Fruit fly (Drosophila melanogaster) whole organism, embryonic: ENCODE measurements around the gene wam.
A peak's percentile ranks its signal among the peaks of the same experiment; 100 is the strongest.

Experiments used
- Asciz ChIP-seq: fragments of 200-800 bp; sonication (Bioruptor generic); optimal IDR thresholded peaks from 2 replicates; lab custom pipeline; 2017; ENCODE audit warnings: missing biosample characterization, mild to moderate bottlenecking, missing genetic modification characterization, missing genetic modification reagents
- Atf-2 ChIP-seq: fragments of 200-800 bp; sonication (Bioruptor generic); optimal IDR thresholded peaks from 2 replicates; lab custom pipeline; 2016; ENCODE audit warnings: missing biosample characterization, missing genetic modification characterization
- CG10274 ChIP-seq: fragments of 200-800 bp; sonication (Bioruptor generic); optimal IDR thresholded peaks from 3 replicates; lab custom pipeline; 2017; ENCODE audit warnings: missing biosample characterization, mild to moderate bottlenecking, missing genetic modification characterization
- CG11456 ChIP-seq: fragments of 200-800 bp; sonication (Bioruptor generic); IDR thresholded peaks from 3 replicates; pipeline ENCODE4 v1.3.6; 2022; ENCODE audit warnings: missing biosample characterization, missing genetic modification characterization
- CG12071 ChIP-seq: fragments of 200-800 bp; sonication (Bioruptor generic); optimal IDR thresholded peaks from 3 replicates; lab custom pipeline; 2018; ENCODE audit warnings: missing biosample characterization, mild to moderate bottlenecking, missing genetic modification characterization
- CG13424 ChIP-seq: fragments of 200-800 bp; sonication (Bioruptor generic); optimal IDR thresholded peaks from 2 replicates; lab custom pipeline; 2019; ENCODE audit warnings: missing biosample characterization, mild to moderate bottlenecking, missing genetic modification characterization, moderate library complexity
- CG14965 ChIP-seq: fragments of 200-800 bp; sonication (Bioruptor generic); optimal IDR thresholded peaks from 2 replicates; lab custom pipeline; 2016; ENCODE audit warnings: missing biosample characterization, missing genetic modification characterization, borderline replicate concordance
- CG17568 ChIP-seq: fragments of 200-800 bp; sonication (Bioruptor generic); optimal IDR thresholded peaks from 2 replicates; lab custom pipeline; 2018; ENCODE audit warnings: missing biosample characterization, mild to moderate bottlenecking, missing genetic modification characterization, moderate library complexity
- CG1792 ChIP-seq: fragments of 200-800 bp; sonication (Bioruptor generic); optimal IDR thresholded peaks from 2 replicates; lab custom pipeline; 2016; ENCODE audit warnings: missing biosample characterization, missing genetic modification characterization
- CG2120 ChIP-seq: fragments of 200-800 bp; sonication (Bioruptor generic); optimal IDR thresholded peaks from 3 replicates; lab custom pipeline; 2016; ENCODE audit warnings: missing biosample characterization, missing genetic modification characterization
- CG3407 ChIP-seq: fragments of 200-800 bp; sonication (Bioruptor generic); optimal IDR thresholded peaks from 2 replicates; lab custom pipeline; 2018; ENCODE audit warnings: missing biosample characterization, mild to moderate bottlenecking, missing genetic modification characterization
- CG4424 ChIP-seq: fragments of 200-800 bp; sonication (Bioruptor generic); optimal IDR thresholded peaks from 3 replicates; lab custom pipeline; 2016; ENCODE audit warnings: missing biosample characterization, missing genetic modification characterization
- CG4820 ChIP-seq: fragments of 200-800 bp; sonication (Bioruptor generic); optimal IDR thresholded peaks from 3 replicates; lab custom pipeline; 2016; ENCODE audit warnings: missing biosample characterization, missing genetic modification characterization
- CG6254 ChIP-seq: fragments of 200-800 bp; sonication (Bioruptor generic); optimal IDR thresholded peaks from 3 replicates; lab custom pipeline; 2017; ENCODE audit warnings: mild to moderate bottlenecking, missing biosample characterization, missing genetic modification reagents, missing genetic modification characterization
- CG6765 ChIP-seq: fragments of 200-800 bp; sonication (Bioruptor generic); optimal IDR thresholded peaks from 3 replicates; lab custom pipeline; 2017; ENCODE audit warnings: missing biosample characterization, mild to moderate bottlenecking, missing genetic modification characterization
- CG6854 ChIP-seq: fragments of 200-800 bp; sonication (Bioruptor generic); optimal IDR thresholded peaks from 3 replicates; lab custom pipeline; 2017; ENCODE audit warnings: missing biosample characterization, mild to moderate bottlenecking, missing genetic modification characterization
- CG7556 ChIP-seq: fragments of 200-800 bp; sonication (Bioruptor generic); optimal IDR thresholded peaks from 2 replicates; lab custom pipeline; 2017; ENCODE audit warnings: missing biosample characterization, mild to moderate bottlenecking, missing genetic modification characterization
- CG7987 ChIP-seq: fragments of 200-800 bp; sonication (Bioruptor generic); optimal IDR thresholded peaks from 2 replicates; lab custom pipeline; 2018; ENCODE audit warnings: missing biosample characterization, mild to moderate bottlenecking, missing genetic modification characterization, moderate library complexity
- CkIIα-i1 ChIP-seq: fragments of 200-800 bp; sonication (Bioruptor generic); IDR thresholded peaks from 2 replicates; pipeline ENCODE4 v1.3.6; 2022; ENCODE audit warnings: missing biosample characterization, missing genetic modification characterization
- D19B ChIP-seq: fragments of 200-800 bp; sonication (Bioruptor generic); optimal IDR thresholded peaks from 2 replicates; lab custom pipeline; 2017; ENCODE audit warnings: missing biosample characterization, mild to moderate bottlenecking, missing genetic modification characterization
- Drgx ChIP-seq: fragments of 200-800 bp; sonication (Bioruptor generic); IDR thresholded peaks from 2 replicates; pipeline ENCODE4 v1.3.6; 2022; ENCODE audit warnings: missing biosample characterization, missing genetic modification characterization
- ERR ChIP-seq: fragments of 200-800 bp; sonication (Bioruptor generic); optimal IDR thresholded peaks from 2 replicates; lab custom pipeline; 2016; ENCODE audit warnings: missing biosample characterization, missing genetic modification characterization
- HmgZ ChIP-seq: fragments of 200-800 bp; sonication (Bioruptor generic); optimal IDR thresholded peaks from 2 replicates; lab custom pipeline; 2018; ENCODE audit warnings: missing biosample characterization, mild to moderate bottlenecking, missing genetic modification characterization
- Nf-YB ChIP-seq: fragments of 200-800 bp; sonication (Bioruptor generic); optimal IDR thresholded peaks from 3 replicates; lab custom pipeline; 2019; ENCODE audit warnings: missing biosample characterization, mild to moderate bottlenecking, missing genetic modification characterization, moderate library complexity
- Oaz ChIP-seq: fragments of 200-800 bp; sonication (Bioruptor generic); IDR thresholded peaks from 2 replicates; pipeline ENCODE4 v1.3.6; 2022; ENCODE audit warnings: missing biosample characterization, missing genetic modification characterization
- Ptx1 ChIP-seq: fragments of 200-800 bp; sonication (Bioruptor generic); IDR thresholded peaks from 2 replicates; pipeline ENCODE4 v1.3.6; 2022; ENCODE audit warnings: missing biosample characterization, missing genetic modification characterization
- Rfx ChIP-seq: fragments of 200-800 bp; sonication (Bioruptor generic); IDR thresholded peaks from 2 replicates; pipeline ENCODE4 v1.3.6; 2022; ENCODE audit warnings: missing biosample characterization, missing genetic modification characterization
- Usf ChIP-seq: fragments of 200-800 bp; sonication (Bioruptor generic); optimal IDR thresholded peaks from 2 replicates; lab custom pipeline; 2017; ENCODE audit warnings: missing genotype, missing biosample characterization, missing genetic modification characterization
- aop ChIP-seq: fragments of 200-800 bp; sonication (Bioruptor generic); IDR thresholded peaks from 2 replicates; pipeline ENCODE4 v1.3.6; 2022; ENCODE audit warnings: missing biosample characterization, missing genetic modification characterization
- ato ChIP-seq: fragments of 200-800 bp; sonication (Bioruptor generic); IDR thresholded peaks from 2 replicates; pipeline ENCODE4 v1.3.6; 2022; ENCODE audit warnings: missing biosample characterization, missing genetic modification characterization; ENCODE audit not compliant: partially characterized antibody
- bowl ChIP-seq: fragments of 200-800 bp; sonication (Bioruptor generic); IDR thresholded peaks from 2 replicates; pipeline ENCODE4 v1.3.6; 2022; ENCODE audit warnings: missing biosample characterization, missing genetic modification characterization
- bsh ChIP-seq, 2 experiments: fragments of 200-800 bp; sonication (Bioruptor generic); optimal IDR thresholded peaks; 2 replicates each; lab custom pipeline; 2017 to 2018; ENCODE audit warnings: mild to moderate bottlenecking in 2 of 2, missing biosample characterization in 2 of 2, missing genetic modification characterization in 2 of 2, moderate library complexity in 1 of 2
- crc ChIP-seq: fragments of 200-800 bp; sonication (Bioruptor generic); optimal IDR thresholded peaks from 2 replicates; lab custom pipeline; 2016; ENCODE audit warnings: missing biosample characterization, missing genetic modification characterization
- dan ChIP-seq: fragments of 200-800 bp; sonication (Bioruptor generic); IDR thresholded peaks from 2 replicates; pipeline ENCODE4 v1.3.6; 2022; ENCODE audit warnings: missing biosample characterization, missing genetic modification characterization
- gro ChIP-seq: fragments of 200-800 bp; sonication (Bioruptor generic); optimal IDR thresholded peaks from 2 replicates; lab custom pipeline; 2016; ENCODE audit warnings: missing biosample characterization, missing genetic modification characterization
- ham ChIP-seq: fragments of 200-800 bp; sonication (Bioruptor generic); IDR thresholded peaks from 2 replicates; pipeline ENCODE4 v1.3.6; 2022; ENCODE audit warnings: missing biosample characterization, missing genetic modification characterization
- hbn ChIP-seq: fragments of 200-800 bp; sonication (Bioruptor generic); IDR thresholded peaks from 2 replicates; pipeline ENCODE4 v1.3.6; 2022; ENCODE audit warnings: missing biosample characterization, missing genetic modification characterization; ENCODE audit not compliant: partially characterized antibody
- her ChIP-seq: fragments of 200-800 bp; sonication (Bioruptor generic); optimal IDR thresholded peaks from 2 replicates; lab custom pipeline; 2016; ENCODE audit warnings: missing biosample characterization, missing genetic modification characterization
- jigr1 ChIP-seq: fragments of 200-800 bp; sonication (Bioruptor generic); IDR thresholded peaks from 3 replicates; pipeline ENCODE4 v1.3.6; 2022; ENCODE audit warnings: missing biosample characterization, missing genetic modification characterization
- lola ChIP-seq, 3 experiments: fragments of >200 bp in 2 of 3; fragments of 200-800 bp in 1 of 3; sonication (Bioruptor generic) in 1 of 3; optimal IDR thresholded peaks; 2 replicates each; lab custom pipeline; 2017 to 2019; ENCODE audit warnings: missing biosample characterization in 3 of 3, missing genetic modification characterization in 3 of 3, mild to moderate bottlenecking in 1 of 3, moderate library complexity in 1 of 3
- pita ChIP-seq: fragments of 200-800 bp; sonication (Bioruptor generic); optimal IDR thresholded peaks from 2 replicates; lab custom pipeline; 2017; ENCODE audit warnings: missing biosample characterization, mild to moderate bottlenecking, missing genetic modification characterization
- pros ChIP-seq: fragments of 200-800 bp; sonication (Bioruptor generic); optimal IDR thresholded peaks from 3 replicates; lab custom pipeline; 2019; ENCODE audit warnings: missing biosample characterization, mild to moderate bottlenecking, missing genetic modification characterization, moderate library complexity
- pum ChIP-seq: fragments of 200-800 bp; sonication (Bioruptor generic); optimal IDR thresholded peaks from 2 replicates; lab custom pipeline; 2016; ENCODE audit warnings: missing biosample characterization, missing genetic modification characterization
- repo ChIP-seq: fragments of 200-800 bp; sonication (Bioruptor generic); optimal IDR thresholded peaks from 2 replicates; lab custom pipeline; 2016; ENCODE audit warnings: missing biosample characterization, missing genetic modification characterization
- run ChIP-seq: fragments of 200-800 bp; sonication (Bioruptor generic); optimal IDR thresholded peaks from 3 replicates; lab custom pipeline; 2018; ENCODE audit warnings: missing biosample characterization, mild to moderate bottlenecking, missing genetic modification characterization
- sima ChIP-seq: fragments of 200-800 bp; sonication (Bioruptor generic); optimal IDR thresholded peaks from 2 replicates; lab custom pipeline; 2016; ENCODE audit warnings: missing biosample characterization, missing genetic modification characterization
- slp2 ChIP-seq: fragments of 200-800 bp; sonication (Bioruptor generic); optimal IDR thresholded peaks from 2 replicates; lab custom pipeline; 2016; ENCODE audit warnings: missing biosample characterization, missing genetic modification characterization
- stc ChIP-seq: fragments of 200-800 bp; sonication (Bioruptor generic); IDR thresholded peaks from 2 replicates; pipeline ENCODE4 v1.3.6; 2022; ENCODE audit warnings: missing biosample characterization, missing genetic modification characterization
- trem ChIP-seq: fragments of 200-800 bp; optimal IDR thresholded peaks from 3 replicates; lab custom pipeline; 2019; ENCODE audit warnings: missing biosample characterization, mild to moderate bottlenecking, missing genetic modification characterization, moderate library complexity
- zfh2 ChIP-seq: fragments of 200-800 bp; sonication (Bioruptor generic); optimal IDR thresholded peaks from 2 replicates; lab custom pipeline; 2016; ENCODE audit warnings: missing biosample characterization, missing genetic modification characterization

Gene wam

dm6 chr3R:23293066-23293777 is 5.4 kb upstream of the wam start (continued):
- TF ChIP-seq pita (GFP tag; lab: Kevin White, UChicago) (no peak), bowl (GFP tag; lab: Robert Waterston, UW) (no peak), CG10274 (GFP tag; lab: Kevin White, UChicago) (no peak), CG6854 (no peak), Ptx1 (peak; percentile 63), CG3407 (GFP tag; lab: Kevin White, UChicago) (peak; percentile 34), pros (no peak), stc (GFP tag; lab: Robert Waterston, UW) (peak; percentile 44; the same call in 1 of the 2 replicates), bsh (GFP tag; optimal IDR thresholded peaks at IDR 0.05; lab: Kevin White, UChicago) (peak; percentile 60 to 81), Rfx (GFP tag; lab: Robert Waterston, UW) (0 out of 2 replicates have a peak, but pooled peaks have one; percentile 5), pum (GFP tag; lab: Kevin White, UChicago) (no peak), CG6254 (GFP tag; lab: Kevin White, UChicago) (peak; percentile 53), CG12071 (GFP tag; lab: Kevin White, UChicago) (no peak), Oaz (GFP tag; lab: Robert Waterston, UW) (peak; percentile 15; the same call in 1 of the 2 replicates), repo (GFP tag; lab: Kevin White, UChicago) (no peak), CG14965 (GFP tag; lab: Kevin White, UChicago) (no peak), D19B (no peak), aop (GFP tag; lab: Robert Waterston, UW) (no peak), gro (peak; percentile 21), sima (GFP tag; lab: Kevin White, UChicago) (no peak), zfh2 (GFP tag; lab: Kevin White, UChicago) (no peak), Asciz (GFP tag; lab: Kevin White, UChicago) (peak; percentile 3), CG7987 (GFP tag; lab: Kevin White, UChicago) (no peak), CG6765 (GFP tag; lab: Kevin White, UChicago) (no peak), lola (GFP tag; optimal IDR thresholded peaks at IDR 0.05; lab: Kevin White, UChicago) (peak in 2 of 3 experiments; percentile 61 to 68), CG2120 (GFP tag; lab: Kevin White, UChicago) (no peak), CG17568 (GFP tag; lab: Kevin White, UChicago) (no peak), slp2 (no peak), jigr1 (no peak), HmgZ (tag; lab: Kevin White, UChicago) (peak; percentile 23), dan (no peak), CkIIα-i1 (GFP tag; lab: Robert Waterston, UW) (no peak), trem (tag; lab: Kevin White, UChicago) (peak; percentile 51), crc (GFP tag; lab: Kevin White, UChicago) (no peak), CG7556 (GFP tag; lab: Kevin White, UChicago) (peak; percentile 49), CG4424 (GFP tag; lab: Kevin White, UChicago) (peak; percentile 38), ato (no peak), CG11456 (GFP tag; lab: Robert Waterston, UW) (0 out of 3 replicates have a peak, but pooled peaks have one; percentile 46), Atf-2 (no peak), run (tag; lab: Kevin White, UChicago) (no peak), CG1792 (GFP tag; lab: Kevin White, UChicago) (no peak), ERR (GFP tag; lab: Kevin White, UChicago) (no peak), CG13424 (peak; percentile 32), CG4820 (peak; percentile 33), hbn (GFP tag; lab: Robert Waterston, UW) (no peak), Nf-YB (GFP tag; lab: Kevin White, UChicago) (peak; percentile 99), her (no peak), Drgx (GFP tag; lab: Robert Waterston, UW) (peak; percentile 83), Usf (GFP tag; lab: Kevin White, UChicago) (no peak), ham (GFP tag; lab: Robert Waterston, UW) (no peak)
